Worm (Caenorhabditis elegans) whole organism, young adult: Measurements from ENCODE around the gene C33D9.3.

Source experiments
- F10E7.11 ChIP-seq: sonication (generic microtip); optimal IDR thresholded peaks from 2 replicates; lab custom pipeline; 2017; ENCODE audit warnings: mild to moderate bottlenecking, missing genetic modification characterization, moderate library complexity, missing compliant biosample characterization
- F22D6.2 ChIP-seq: sonication (generic microtip); optimal IDR thresholded peaks from 2 replicates; lab custom pipeline; 2016; ENCODE audit warnings: mild to moderate bottlenecking, missing genetic modification characterization, missing compliant biosample characterization
- F33H1.4 ChIP-seq: fragments of 200-800 bp; sonication (Bioruptor generic); IDR thresholded peaks from 2 replicates; pipeline ENCODE4 v1.3.6; 2022; ENCODE audit warnings: missing genetic modification reagents, missing genetic modification characterization, missing compliant biosample characterization
- F55B11.4 ChIP-seq: sonication (generic microtip); optimal IDR thresholded peaks from 2 replicates; lab custom pipeline; 2016; ENCODE audit warnings: missing compliant biosample characterization, missing genetic modification characterization, borderline replicate concordance; ENCODE audit not compliant: insufficient read depth
- F57C9.4 ChIP-seq: sonication (generic microtip); optimal IDR thresholded peaks from 2 replicates; lab custom pipeline; 2017; ENCODE audit warnings: mild to moderate bottlenecking, missing genetic modification characterization, missing compliant biosample characterization
- K12H6.12 ChIP-seq: fragments of 200-800 bp; sonication (Bioruptor generic); optimal IDR thresholded peaks from 2 replicates; lab custom pipeline; 2018; ENCODE audit warnings: mild to moderate bottlenecking, missing genetic modification characterization, missing compliant biosample characterization
- T26A5.8 ChIP-seq: sonication (generic microtip); optimal IDR thresholded peaks from 2 replicates; lab custom pipeline; 2016; ENCODE audit warnings: missing genetic modification characterization, missing compliant biosample characterization
- Y53F4B.3 ChIP-seq: fragments of 200-800 bp; sonication (Bioruptor generic); IDR thresholded peaks from 2 replicates; pipeline ENCODE4 v1.3.6; 2022; ENCODE audit warnings: missing genetic modification reagents, missing genetic modification characterization, missing compliant biosample characterization
- Y79H2A.3 ChIP-seq: fragments of 200-800 bp; sonication (Bioruptor generic); conservative IDR thresholded peaks from 2 replicates; pipeline ENCODE4 v1.3.6; 2022; ENCODE audit warnings: missing genetic modification reagents, missing genetic modification characterization, missing compliant biosample characterization
- ZK185.1 ChIP-seq: sonication (generic microtip); optimal IDR thresholded peaks from 2 replicates; lab custom pipeline; 2016; ENCODE audit warnings: mild to moderate bottlenecking, missing genetic modification characterization, missing compliant biosample characterization; ENCODE audit not compliant: poor library complexity, severe bottlenecking
- ama-1 ChIP-seq, 3 experiments: fragments of 150-350 bp in 1 of 3; sonication (generic microtip) in 2 of 3; optimal IDR thresholded peaks; 2 replicates each; lab custom pipeline; 2014 to 2018; ENCODE audit warnings: missing biosample characterization in 2 of 3, missing genetic modification characterization in 2 of 3, missing genetic modification reagents in 2 of 3
- attf-3 ChIP-seq: fragments of 200-800 bp; sonication (Bioruptor generic); conservative IDR thresholded peaks from 2 replicates; pipeline ENCODE4 v1.3.6; 2022; ENCODE audit warnings: missing genetic modification reagents, missing genetic modification characterization, missing compliant biosample characterization
- ceh-100 ChIP-seq: fragments of 200-800 bp; sonication (Bioruptor generic); IDR thresholded peaks from 2 replicates; pipeline ENCODE4 v1.3.6; 2022; ENCODE audit warnings: missing genetic modification reagents, missing genetic modification characterization, missing compliant biosample characterization
- ceh-27 ChIP-seq: fragments of 200-800 bp; sonication (Bioruptor generic); optimal IDR thresholded peaks from 2 replicates; lab custom pipeline; 2018; ENCODE audit warnings: mild to moderate bottlenecking, missing genetic modification characterization, moderate library complexity, missing compliant biosample characterization
- ceh-40 ChIP-seq: fragments of 200-800 bp; sonication (Bioruptor generic); IDR thresholded peaks from 2 replicates; pipeline ENCODE4 v1.3.6; 2022; ENCODE audit warnings: missing genetic modification characterization, missing compliant biosample characterization
- ceh-79 ChIP-seq: sonication (generic microtip); optimal IDR thresholded peaks from 2 replicates; lab custom pipeline; 2017; ENCODE audit warnings: mild to moderate bottlenecking, missing genetic modification characterization, missing compliant biosample characterization
- dpff-1 ChIP-seq: sonication (generic microtip); optimal IDR thresholded peaks from 2 replicates; lab custom pipeline; 2017; ENCODE audit warnings: mild to moderate bottlenecking, missing genetic modification characterization, missing compliant biosample characterization
- egl-18 ChIP-seq: fragments of 200-800 bp; sonication (Bioruptor generic); IDR thresholded peaks from 2 replicates; pipeline ENCODE4 v1.3.6; 2022; ENCODE audit warnings: missing genetic modification reagents, missing genetic modification characterization, missing compliant biosample characterization
- gei-17 ChIP-seq: fragments of 200-800 bp; sonication (Bioruptor generic); optimal IDR thresholded peaks from 2 replicates; lab custom pipeline; 2018; ENCODE audit warnings: mild to moderate bottlenecking, missing genetic modification characterization, missing compliant biosample characterization
- hmg-20 ChIP-seq: fragments of 200-800 bp; sonication (Bioruptor generic); IDR thresholded peaks from 2 replicates; pipeline ENCODE4 v1.3.6; 2022; ENCODE audit warnings: missing genetic modification reagents, missing genetic modification characterization, missing compliant biosample characterization
- lag-1 ChIP-seq: fragments of 200-800 bp; sonication (Bioruptor generic); IDR thresholded peaks from 2 replicates; pipeline ENCODE4 v1.3.6; 2022; ENCODE audit warnings: missing genetic modification reagents, missing genetic modification characterization, missing compliant biosample characterization
- let-526 ChIP-seq: fragments of 200-800 bp; sonication (Bioruptor generic); IDR thresholded peaks from 2 replicates; pipeline ENCODE4 v1.3.6; 2022; ENCODE audit warnings: missing genetic modification reagents, missing genetic modification characterization, missing compliant biosample characterization
- lin-26 ChIP-seq: fragments of 200-800 bp; sonication (Bioruptor generic); IDR thresholded peaks from 2 replicates; pipeline ENCODE4 v1.3.6; 2022; ENCODE audit warnings: missing genetic modification reagents, missing genetic modification characterization, missing compliant biosample characterization
- lir-1 ChIP-seq: fragments of 200-800 bp; sonication (Bioruptor generic); conservative IDR thresholded peaks from 2 replicates; pipeline ENCODE4 v1.3.6; 2022; ENCODE audit warnings: missing genetic modification reagents, missing genetic modification characterization, missing compliant biosample characterization
- lsy-27 ChIP-seq: sonication (generic microtip); optimal IDR thresholded peaks from 2 replicates; lab custom pipeline; 2017; ENCODE audit warnings: missing genetic modification characterization, mild to moderate bottlenecking, missing compliant biosample characterization, antibody characterized with exemption, missing genotype, borderline replicate concordance; ENCODE audit not compliant: insufficient read depth
- madf-6 ChIP-seq: fragments of 200-800 bp; sonication (Bioruptor generic); IDR thresholded peaks from 2 replicates; pipeline ENCODE4 v1.3.6; 2022; ENCODE audit warnings: missing genetic modification reagents, missing genetic modification characterization, missing compliant biosample characterization
- mel-28 ChIP-seq: sonication (generic microtip); optimal IDR thresholded peaks from 2 replicates; lab custom pipeline; 2016; ENCODE audit warnings: borderline replicate concordance, mild to moderate bottlenecking, missing genetic modification characterization, missing compliant biosample characterization
- mxl-1 ChIP-seq: sonication (generic microtip); optimal IDR thresholded peaks from 2 replicates; lab custom pipeline; 2016; ENCODE audit warnings: missing genetic modification characterization, missing compliant biosample characterization
- nfyb-1 ChIP-seq: fragments of 200-800 bp; sonication (Bioruptor generic); IDR thresholded peaks from 2 replicates; pipeline ENCODE4 v1.3.6; 2022; ENCODE audit warnings: missing genetic modification reagents, missing genetic modification characterization, missing compliant biosample characterization
- nhr-179 ChIP-seq: sonication (generic microtip); optimal IDR thresholded peaks from 2 replicates; lab custom pipeline; 2016; ENCODE audit warnings: mild to moderate bottlenecking, missing genetic modification characterization, missing compliant biosample characterization
- nhr-27 ChIP-seq: fragments of 200-800 bp; sonication (Bioruptor generic); optimal IDR thresholded peaks from 2 replicates; lab custom pipeline; 2018; ENCODE audit warnings: mild to moderate bottlenecking, missing genetic modification characterization, moderate library complexity, missing compliant biosample characterization
- nhr-90 ChIP-seq: sonication (generic microtip); optimal IDR thresholded peaks from 2 replicates; lab custom pipeline; 2016; ENCODE audit warnings: missing genotype, mild to moderate bottlenecking, missing genetic modification characterization, missing compliant biosample characterization
- pbrm-1 ChIP-seq: fragments of 200-800 bp; sonication (Bioruptor generic); IDR thresholded peaks from 2 replicates; pipeline ENCODE4 v1.3.6; 2022; ENCODE audit warnings: missing genetic modification reagents, missing genetic modification characterization, missing compliant biosample characterization
- pha-4 ChIP-seq: fragments of 150-350 bp; sonication (generic microtip); optimal IDR thresholded peaks from 2 replicates; lab custom pipeline; 2014; ENCODE audit warnings: missing biosample characterization, missing genetic modification reagents, missing genetic modification characterization
- repo-1 ChIP-seq: sonication (generic microtip); optimal IDR thresholded peaks from 2 replicates; lab custom pipeline; 2017; ENCODE audit warnings: mild to moderate bottlenecking, missing genetic modification characterization, missing compliant biosample characterization
- rpc-1 ChIP-seq, 2 experiments: fragments of 150-350 bp in 1 of 2; sonication (generic microtip) in 1 of 2; optimal IDR thresholded peaks; 2 replicates each; lab custom pipeline; 2014 to 2018; ENCODE audit warnings: missing biosample characterization in 1 of 2, missing genetic modification characterization in 1 of 2, missing genetic modification reagents in 1 of 2, missing genotype in 1 of 2
- sdz-38 ChIP-seq: sonication (generic microtip); optimal IDR thresholded peaks from 2 replicates; lab custom pipeline; 2016; ENCODE audit warnings: missing genotype, missing genetic modification characterization, missing compliant biosample characterization
- snpc-1.1 ChIP-seq: sonication (generic microtip); optimal IDR thresholded peaks from 2 replicates; lab custom pipeline; 2017; ENCODE audit warnings: missing genetic modification characterization, mild to moderate bottlenecking, missing compliant biosample characterization, antibody characterized with exemption, moderate library complexity, missing genotype, missing genetic modification reagents; ENCODE audit not compliant: insufficient read depth
- snpc-1.3 ChIP-seq: sonication (generic microtip); optimal IDR thresholded peaks from 2 replicates; lab custom pipeline; 2017; ENCODE audit warnings: missing genetic modification characterization, mild to moderate bottlenecking, missing compliant biosample characterization, antibody characterized with exemption, moderate library complexity, missing genotype, missing genetic modification reagents; ENCODE audit not compliant: insufficient read depth
- xnd-1 ChIP-seq: sonication (generic microtip); optimal IDR thresholded peaks from 2 replicates; lab custom pipeline; 2016; ENCODE audit warnings: missing genotype, missing genetic modification reagents, missing genetic modification characterization, missing compliant biosample characterization
- zim-3 ChIP-seq: sonication (generic microtip); optimal IDR thresholded peaks from 2 replicates; lab custom pipeline; 2017; ENCODE audit warnings: mild to moderate bottlenecking, missing genetic modification characterization, moderate library complexity, missing compliant biosample characterization
- ztf-25 ChIP-seq: fragments of 200-800 bp; sonication (Bioruptor generic); IDR thresholded peaks from 2 replicates; pipeline ENCODE4 v1.3.6; 2022; ENCODE audit warnings: missing genetic modification reagents, missing genetic modification characterization, missing compliant biosample characterization
- ztf-26 ChIP-seq: sonication (generic microtip); optimal IDR thresholded peaks from 2 replicates; lab custom pipeline; 2017; ENCODE audit warnings: missing genetic modification characterization, missing compliant biosample characterization
- ztf-28 ChIP-seq: fragments of 200-800 bp; sonication (Bioruptor generic); IDR thresholded peaks from 2 replicates; pipeline ENCODE4 v1.3.6; 2022; ENCODE audit warnings: missing genetic modification reagents, missing genetic modification characterization, missing compliant biosample characterization
- ztf-3 ChIP-seq: fragments of 200-800 bp; sonication (Bioruptor generic); optimal IDR thresholded peaks from 2 replicates; lab custom pipeline; 2018; ENCODE audit warnings: mild to moderate bottlenecking, missing genetic modification characterization, missing compliant biosample characterization
- ztf-6 ChIP-seq: fragments of 200-800 bp; sonication (Bioruptor generic); IDR thresholded peaks from 2 replicates; pipeline ENCODE4 v1.3.6; 2022; ENCODE audit warnings: missing genetic modification reagents, missing genetic modification characterization, missing compliant biosample characterization

C33D9.3 gene

ce11 chrIV:8794895-8795665, 2.4 kb upstream of the C33D9.3 start (continued):
- TF ChIP-seq pbrm-1 (GFP tag; lab: Robert Waterston, UW) = peak; percentile 73; the same call in 1 of the 2 replicates
- TF ChIP-seq ztf-25 (GFP tag; lab: Robert Waterston, UW) = no peak
- TF ChIP-seq ceh-100 (GFP tag; lab: Robert Waterston, UW) = no peak
- TF ChIP-seq Y79H2A.3 (GFP tag; lab: Robert Waterston, UW) = no peak
- TF ChIP-seq xnd-1 = no peak
- TF ChIP-seq snpc-1.3 (tag; lab: Kevin White, UChicago) = no peak
- peak; percentile 59; the same call in 1 of the 2 replicates for TF ChIP-seq lir-1 (GFP tag; lab: Robert Waterston, UW)
- no peak for TF ChIP-seq lsy-27 (tag; lab: Kevin White, UChicago)
- no peak for TF ChIP-seq T26A5.8 (tag; lab: Kevin White, UChicago)
- no peak for TF ChIP-seq ztf-6
- no peak for TF ChIP-seq ZK185.1
- no peak for TF ChIP-seq nhr-179
- TF ChIP-seq nfyb-1 (GFP tag; lab: Robert Waterston, UW) = 0 out of 2 replicates have a peak, but pooled peaks have one; percentile 71
- no peak for TF ChIP-seq Y53F4B.3 (GFP tag; lab: Robert Waterston, UW)
- peak; percentile 83 for TF ChIP-seq repo-1 (tag; lab: Kevin White, UChicago)
- TF ChIP-seq ceh-40 (GFP tag; lab: Robert Waterston, UW) = no peak
- peak; percentile 19 for TF ChIP-seq ztf-3 (GFP tag; lab: Kevin White, UChicago)
- peak; percentile 69 for TF ChIP-seq nhr-90 (tag; lab: Kevin White, UChicago)
- TF ChIP-seq rpc-1 (optimal IDR thresholded peaks at IDR 0.05; lab: Kevin White, UChicago) = no peak
- no peak for TF ChIP-seq rpc-1 (tag; optimal IDR thresholded peaks at IDR 0.05; lab: Kevin White, UChicago)
- TF ChIP-seq F55B11.4 (tag; lab: Kevin White, UChicago) = no peak
- no peak for TF ChIP-seq ama-1 (optimal IDR thresholded peaks at IDR 0.05; lab: Kevin White, UChicago)
- TF ChIP-seq ama-1 (GFP tag; optimal IDR thresholded peaks at IDR 0.05; lab: Kevin White, UChicago) = no peak
- TF ChIP-seq ceh-27 (GFP tag; lab: Kevin White, UChicago) = peak; percentile 79
- TF ChIP-seq nhr-27 (tag; lab: Kevin White, UChicago) = no peak
- no peak for TF ChIP-seq mel-28 (tag; lab: Kevin White, UChicago)
- no peak for TF ChIP-seq madf-6 (GFP tag; lab: Robert Waterston, UW)
- TF ChIP-seq snpc-1.1 = no peak
- no peak for TF ChIP-seq ztf-28 (GFP tag; lab: Robert Waterston, UW)
- no peak for TF ChIP-seq F33H1.4 (GFP tag; lab: Robert Waterston, UW)
- TF ChIP-seq egl-18 = 0 out of 2 replicates have a peak, but pooled peaks have one; percentile 4
- TF ChIP-seq let-526 (GFP tag; lab: Robert Waterston, UW) = 0 out of 2 replicates have a peak, but pooled peaks have one; percentile 57
- no peak for TF ChIP-seq ceh-79 (tag; lab: Kevin White, UChicago)
- peak; percentile 95 for TF ChIP-seq K12H6.12
- TF ChIP-seq zim-3 (tag; lab: Kevin White, UChicago) = no peak
- no peak for TF ChIP-seq sdz-38 (tag; lab: Kevin White, UChicago)
- TF ChIP-seq pha-4 (tag; lab: Kevin White, UChicago) = no peak
- TF ChIP-seq mxl-1 = no peak
- TF ChIP-seq dpff-1 (tag; lab: Kevin White, UChicago) = no peak
- TF ChIP-seq F10E7.11 (tag; lab: Kevin White, UChicago) = peak; percentile 3
- peak; percentile 22; the same call in 1 of the 2 replicates for TF ChIP-seq hmg-20 (GFP tag; lab: Robert Waterston, UW)
- peak; percentile 76 for TF ChIP-seq gei-17 (GFP tag; lab: Kevin White, UChicago)
- TF ChIP-seq lin-26 (GFP tag; lab: Robert Waterston, UW) = peak; percentile 83
- peak; percentile 58 for TF ChIP-seq F22D6.2
- no peak for TF ChIP-seq F57C9.4
- no peak for TF ChIP-seq lag-1 (GFP tag; lab: Robert Waterston, UW)
- peak; percentile 93 for TF ChIP-seq ztf-26 (tag; lab: Kevin White, UChicago)
- 0 out of 2 replicates have a peak, but pooled peaks have one; percentile 34 for TF ChIP-seq attf-3
